Fruit fly (Drosophila melanogaster): ENCODE data around the gene Lectin-galC1.

The Lectin-galC1 gene

dm6 chr2L:19424307-19424902, 7.2 kb downstream of the Lectin-galC1 start:
- TF ChIP-seq noc (tag; optimal IDR thresholded peaks at IDR 0.05) = no peak

DNA sequence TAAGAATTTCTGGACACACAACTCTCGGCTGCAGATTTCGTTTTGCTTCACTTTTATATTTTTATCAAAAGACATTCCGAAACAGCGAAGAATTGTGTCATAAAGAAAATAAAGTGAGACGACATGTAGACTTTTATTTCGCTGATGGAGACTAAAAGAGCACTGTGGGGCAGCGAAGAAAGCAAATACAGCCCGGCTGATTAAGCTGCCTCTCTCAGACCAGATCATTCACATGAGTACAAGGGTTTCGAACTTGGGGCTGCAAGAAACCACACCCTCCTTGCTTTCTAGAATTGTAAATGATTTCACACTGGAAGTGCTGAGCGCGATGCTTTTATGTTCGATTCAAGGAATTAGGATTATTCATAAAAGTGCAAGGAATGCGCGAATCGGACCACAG, 7.9 kb downstream of the Lectin-galC1 start:
- no peak for TF ChIP-seq noc (tag; optimal IDR thresholded peaks at IDR 0.05)

dm6 chr2L:19425765-19426329, 8.6 kb downstream of the Lectin-galC1 start:
- peak; percentile 75 for TF ChIP-seq noc (tag; optimal IDR thresholded peaks at IDR 0.05)

- no peak for TF ChIP-seq noc (tag; optimal IDR thresholded peaks at IDR 0.05)
Measured at dm6 chr2L:19426330-19426781, 9.1 kb downstream of the Lectin-galC1 start, which contains the start of gene Pax. Gene Pax (minus strand): TSS chr2L:19426596.

- TF ChIP-seq noc (tag; optimal IDR thresholded peaks at IDR 0.05) = peak; percentile 28
Measured at dm6 chr2L:19429731-19430130, 12.5 kb downstream of the Lectin-galC1 start.

DNA sequence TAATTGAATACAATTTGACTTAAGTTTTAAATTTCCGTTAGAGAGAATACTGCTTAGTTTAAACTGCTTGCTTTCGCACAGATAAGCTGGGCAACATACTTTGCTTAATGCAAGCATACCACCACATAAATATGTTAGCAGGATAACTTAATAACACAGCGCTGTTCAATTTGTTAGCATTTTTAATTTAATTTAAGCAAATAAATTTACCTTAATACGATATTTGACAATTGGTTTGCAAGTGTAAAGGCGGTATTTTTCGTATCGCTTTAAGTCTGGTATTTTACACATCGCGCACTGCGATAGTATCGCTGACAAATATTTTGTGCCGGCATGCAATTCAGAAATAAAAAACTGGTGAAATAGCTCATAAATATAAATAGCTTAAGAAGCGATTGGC, 13.1 kb downstream of the Lectin-galC1 start, which contains the start of gene RtcB:
Gene RtcB, plus strand, starts transcription at position 301 of the 400 bp plus-strand sequence.
- TF ChIP-seq noc (tag; optimal IDR thresholded peaks at IDR 0.05) = no peak

- TF ChIP-seq noc (tag; optimal IDR thresholded peaks at IDR 0.05) = peak; percentile 32
Measured at dm6 chr2L:19432424-19433015, 15.3 kb downstream of the Lectin-galC1 start, which contains the start of gene Rab9. Gene Rab9 (plus strand): TSS chr2L:19432574.

- TF ChIP-seq noc (tag; optimal IDR thresholded peaks at IDR 0.05) = peak; percentile 84
Measured at dm6 chr2L:19433292-19433691, 16.0 kb downstream of the Lectin-galC1 start.

dm6 chr2L:19434260-19434659, 17.0 kb downstream of the Lectin-galC1 start:
- peak; percentile 61 for TF ChIP-seq noc (tag; optimal IDR thresholded peaks at IDR 0.05)

- TF ChIP-seq noc (tag; optimal IDR thresholded peaks at IDR 0.05) = no peak
Measured at dm6 chr2L:19438685-19439597, 21.7 kb downstream of the Lectin-galC1 start.

DNA sequence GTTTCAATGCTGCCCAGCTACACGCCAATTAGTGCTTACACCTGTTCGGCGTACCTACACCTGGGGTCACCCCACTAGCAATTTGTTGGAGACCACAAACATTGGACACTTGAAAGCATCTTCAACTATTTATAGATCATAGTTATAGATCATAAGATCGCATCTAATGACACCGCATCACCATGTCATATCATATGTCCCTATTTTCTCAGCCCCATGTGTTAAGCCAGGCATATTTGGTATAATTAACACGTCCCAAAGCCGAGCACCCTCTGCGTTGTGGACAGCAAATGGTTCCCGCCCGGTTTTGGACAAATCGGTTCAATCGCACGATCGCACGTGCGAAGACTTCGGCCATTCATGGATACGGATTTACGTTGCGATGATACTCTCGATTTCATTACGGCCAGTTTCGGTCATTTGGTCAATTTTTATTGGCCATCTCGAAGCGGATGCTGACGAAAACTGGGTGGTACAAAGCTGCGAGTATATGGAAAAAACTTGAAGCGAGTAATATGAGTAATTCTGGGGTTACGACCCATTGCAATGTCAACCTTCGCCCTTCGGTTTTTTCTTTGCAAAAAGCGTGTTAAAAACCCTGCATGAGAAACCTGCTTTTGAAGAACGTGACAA, 22.5 kb downstream of the Lectin-galC1 start:
- TF ChIP-seq noc (tag; optimal IDR thresholded peaks at IDR 0.05) = no peak

dm6 chr2L:19440285-19440684, 23.0 kb downstream of the Lectin-galC1 start:
- no peak for TF ChIP-seq noc (tag; optimal IDR thresholded peaks at IDR 0.05)

dm6 chr2L:19440732-19441131, 23.5 kb downstream of the Lectin-galC1 start:
- TF ChIP-seq noc (tag; optimal IDR thresholded peaks at IDR 0.05) = no peak

- no peak for TF ChIP-seq noc (tag; optimal IDR thresholded peaks at IDR 0.05)
Measured at dm6 chr2L:19441339-19441738, 24.1 kb downstream of the Lectin-galC1 start.

- TF ChIP-seq noc (tag; optimal IDR thresholded peaks at IDR 0.05) = no peak
Measured at dm6 chr2L:19441791-19442190, 24.5 kb downstream of the Lectin-galC1 start, which contains the start of gene RanGAP. Gene RanGAP (plus strand): TSS chr2L:19441959.
